Fruit fly (Drosophila melanogaster): Measurements from ENCODE around the gene PH4alphaMP.

PH4alphaMP gene

dm6 chr3R:30459066-30459935 lies 36.7 kb downstream of the PH4alphaMP start, which contains the start of the genes CG2224 and CDase (continued):
- TF ChIP-seq amos (GFP tag; IDR thresholded peaks at IDR 0.05; ENCODE audit: partially characterized antibody) (peak; percentile 89), CG18262 (tag; optimal IDR thresholded peaks at IDR 0.05) (no peak), Usf (GFP tag; optimal IDR thresholded peaks at IDR 0.05) (no peak), MTF-1 (GFP tag; optimal IDR thresholded peaks at IDR 0.05; ENCODE audit: borderline replicate concordance) (no peak), unc-4 (GFP tag; IDR thresholded peaks at IDR 0.05; ENCODE audit: partially characterized antibody) (peak; percentile 96), CG16813 (GFP tag; IDR thresholded peaks at IDR 0.05; ENCODE audit: partially characterized antibody) (peak; percentile 84), HmgZ (tag; optimal IDR thresholded peaks at IDR 0.05) (peak; percentile 34), CG12769 (tag; optimal IDR thresholded peaks at IDR 0.05) (no peak), cas (GFP tag; IDR thresholded peaks at IDR 0.05) (no peak), Myb (GFP tag; optimal IDR thresholded peaks at IDR 0.05) (peak; percentile 96), CG3847 (GFP tag; IDR thresholded peaks at IDR 0.05) (no peak), wek (GFP tag; optimal IDR thresholded peaks at IDR 0.05) (no peak), tio (GFP tag; optimal IDR thresholded peaks at IDR 0.05) (no peak), Hmr (GFP tag; optimal IDR thresholded peaks at IDR 0.05) (no peak), CG17568 (GFP tag; optimal IDR thresholded peaks at IDR 0.05) (no peak), Max (GFP tag; optimal IDR thresholded peaks at IDR 0.05) (no peak), NFAT (GFP tag; IDR thresholded peaks at IDR 0.05) (no peak), CG13287 (GFP tag; IDR thresholded peaks at IDR 0.05; ENCODE audit: partially characterized antibody) (peak; percentile 97), Sox102F (GFP tag; optimal IDR thresholded peaks at IDR 0.05) (no peak), CG13624 (GFP tag; optimal IDR thresholded peaks at IDR 0.05) (no peak), Pdp1 (GFP tag; optimal IDR thresholded peaks at IDR 0.05) (peak in 1 of 2 experiments; percentile 48), sima (GFP tag; optimal IDR thresholded peaks at IDR 0.05) (no peak), CG17186 (GFP tag; optimal IDR thresholded peaks at IDR 0.05) (peak; percentile 8), br (optimal IDR thresholded peaks at IDR 0.05) (no peak), CG7357 (GFP tag; IDR thresholded peaks at IDR 0.05) (no peak), CG2712 (tag; optimal IDR thresholded peaks at IDR 0.05) (no peak), ase (GFP tag; IDR thresholded peaks at IDR 0.05) (no peak), Blimp-1 (GFP tag; optimal IDR thresholded peaks at IDR 0.05) (no peak), ERR (GFP tag; optimal IDR thresholded peaks at IDR 0.05) (no peak)

dm6 chr3R:30455817-30456544 lies 40.0 kb downstream of the PH4alphaMP start, which contains the start of gene aralar1:
TSS of gene aralar1 (minus strand) at chr3R:30455867.
- TF ChIP-seq az2 (GFP tag; optimal IDR thresholded peaks at IDR 0.05), result no peak
- TF ChIP-seq Dfd (GFP tag; optimal IDR thresholded peaks at IDR 0.05), result peak in 1 of 2 experiments; percentile 26
- no peak for TF ChIP-seq Doc3 (GFP tag; IDR thresholded peaks at IDR 0.05; ENCODE audit: partially characterized antibody)
- peak; percentile 25 for TF ChIP-seq Dp (GFP tag; optimal IDR thresholded peaks at IDR 0.05)
- TF ChIP-seq CG17802 (tag; optimal IDR thresholded peaks at IDR 0.05), result peak; percentile 55
- peak; percentile 40; the same call in 1 of the 2 replicates for TF ChIP-seq E2f2 (GFP tag; IDR thresholded peaks at IDR 0.05)
- TF ChIP-seq unpg (GFP tag; optimal IDR thresholded peaks at IDR 0.05), result no peak
- no peak for TF ChIP-seq CG12104 (GFP tag; optimal IDR thresholded peaks at IDR 0.05)
- no peak for TF ChIP-seq NfI (GFP tag; optimal IDR thresholded peaks at IDR 0.05)
- TF ChIP-seq crol (GFP tag; IDR thresholded peaks at IDR 0.05), result no peak
- no peak for TF ChIP-seq vvl (GFP tag; IDR thresholded peaks at IDR 0.05)
- TF ChIP-seq lola (GFP tag; optimal IDR thresholded peaks at IDR 0.05), result no peak
- peak; percentile 41 for TF ChIP-seq onecut (GFP tag; IDR thresholded peaks at IDR 0.05)
- no peak for TF ChIP-seq H15 (GFP tag; IDR thresholded peaks at IDR 0.05)
- TF ChIP-seq CG8478 (optimal IDR thresholded peaks at IDR 0.05), result peak; percentile 24
- no peak for TF ChIP-seq Gug (GFP tag; IDR thresholded peaks at IDR 0.05)
- no peak for TF ChIP-seq tgo (GFP tag; IDR thresholded peaks at IDR 0.05)
- peak; percentile 88 for TF ChIP-seq CTCF (GFP tag; optimal IDR thresholded peaks at IDR 0.05)
- no peak for TF ChIP-seq gem (tag; optimal IDR thresholded peaks at IDR 0.05)
- 0 out of 3 replicates have a peak, but pooled peaks have one; percentile 20 for TF ChIP-seq HLH4C (GFP tag; IDR thresholded peaks at IDR 0.05; ENCODE audit: partially characterized antibody)
